Worm (Caenorhabditis elegans) whole organism, L4 larva: ENCODE measurements around the gene F29B9.7.
A peak's percentile ranks its signal among the peaks of the same experiment; 100 is the strongest.

ENCODE experiments used
- F37D6.2 ChIP-seq: sonication (generic microtip); optimal IDR thresholded peaks from 2 replicates; lab custom pipeline; 2016; ENCODE audit warnings: mild to moderate bottlenecking, missing genetic modification characterization, missing compliant biosample characterization
- F49E8.2 ChIP-seq: sonication (generic microtip); optimal IDR thresholded peaks from 2 replicates; lab custom pipeline; 2016; ENCODE audit warnings: missing compliant biosample characterization, mild to moderate bottlenecking, missing genetic modification characterization, borderline replicate concordance
- T26A8.4 ChIP-seq: fragments of 200-800 bp; sonication (Bioruptor generic); IDR thresholded peaks from 2 replicates; pipeline ENCODE4 v1.3.6; 2022; ENCODE audit warnings: missing genetic modification characterization, missing compliant biosample characterization
- Y48G9A.11 ChIP-seq: fragments of 200-800 bp; sonication (Bioruptor generic); IDR thresholded peaks from 2 replicates; pipeline ENCODE4 v1.3.6; 2022; ENCODE audit warnings: missing genetic modification reagents, missing genetic modification characterization, missing compliant biosample characterization
- Y75B8A.6 ChIP-seq: fragments of 200-800 bp; sonication (Bioruptor generic); IDR thresholded peaks from 2 replicates; pipeline ENCODE4 v1.3.6; 2022; ENCODE audit warnings: missing genetic modification reagents, missing genetic modification characterization, missing compliant biosample characterization
- ZK337.2 ChIP-seq: fragments of 200-800 bp; sonication (Bioruptor generic); IDR thresholded peaks from 2 replicates; pipeline ENCODE4 v1.3.6; 2022; ENCODE audit warnings: missing genetic modification reagents, missing genetic modification characterization, missing compliant biosample characterization
- ama-1 ChIP-seq: fragments of 150-350 bp; optimal IDR thresholded peaks from 2 replicates; lab custom pipeline; 2014; ENCODE audit warnings: inconsistent platforms, mixed read lengths
- attf-4 ChIP-seq: sonication (generic microtip); optimal IDR thresholded peaks from 3 replicates; lab custom pipeline; 2017; ENCODE audit warnings: missing biosample characterization, missing genetic modification characterization
- ceh-20 ChIP-seq: fragments of 200-800 bp; sonication (Bioruptor generic); IDR thresholded peaks from 2 replicates; pipeline ENCODE4 v1.3.6; 2022; ENCODE audit warnings: missing genetic modification reagents, missing genetic modification characterization, missing compliant biosample characterization
- ceh-62 ChIP-seq: sonication (generic microtip); optimal IDR thresholded peaks from 2 replicates; lab custom pipeline; 2017; ENCODE audit warnings: missing biosample characterization, missing genetic modification characterization
- ctbp-1 ChIP-seq: fragments of 200-800 bp; sonication (Bioruptor generic); IDR thresholded peaks from 2 replicates; pipeline ENCODE4 v1.3.6; 2022; ENCODE audit warnings: missing genetic modification reagents, missing genetic modification characterization, missing compliant biosample characterization
- daf-16 ChIP-seq, 3 experiments: sonication (generic microtip); optimal IDR thresholded peaks; 2 replicates each; lab custom pipeline; 2016 to 2017; ENCODE audit warnings: missing genetic modification characterization in 3 of 3, missing genetic modification reagents in 3 of 3, mild to moderate bottlenecking in 2 of 3, missing compliant biosample characterization in 2 of 3, missing biosample characterization in 1 of 3, moderate library complexity in 1 of 3
- daf-19 ChIP-seq: fragments of 200-800 bp; sonication (Bioruptor generic); conservative IDR thresholded peaks from 2 replicates; pipeline ENCODE4 v1.3.6; 2022; ENCODE audit warnings: missing genetic modification characterization, missing compliant biosample characterization
- dmd-8 ChIP-seq: fragments of 200-800 bp; sonication (Bioruptor generic); IDR thresholded peaks from 2 replicates; pipeline ENCODE4 v1.3.6; 2022; ENCODE audit warnings: missing genetic modification characterization, missing compliant biosample characterization
- dve-1 ChIP-seq: sonication (generic microtip); optimal IDR thresholded peaks from 2 replicates; lab custom pipeline; 2017; ENCODE audit warnings: antibody characterized with exemption, mild to moderate bottlenecking, missing genetic modification characterization, missing compliant biosample characterization; ENCODE audit not compliant: insufficient read depth
- egl-43 ChIP-seq: fragments of 200-800 bp; sonication (Bioruptor generic); IDR thresholded peaks from 2 replicates; pipeline ENCODE4 v1.3.6; 2022; ENCODE audit warnings: missing genetic modification reagents, missing genetic modification characterization, missing compliant biosample characterization
- hlh-11 ChIP-seq: fragments of 200-800 bp; sonication (Bioruptor generic); optimal IDR thresholded peaks from 2 replicates; lab custom pipeline; 2018; ENCODE audit warnings: mild to moderate bottlenecking, missing genetic modification characterization, missing compliant biosample characterization
- jun-1 ChIP-seq: fragments of 150-350 bp; optimal IDR thresholded peaks from 2 replicates; lab custom pipeline; 2014; ENCODE audit warnings: missing biosample characterization, missing genetic modification reagents, missing genetic modification characterization
- lin-13 ChIP-seq: fragments of 150-350 bp; optimal IDR thresholded peaks from 2 replicates; lab custom pipeline; 2014; ENCODE audit warnings: missing biosample characterization, missing genetic modification reagents, missing genetic modification characterization
- lin-15B ChIP-seq: fragments of 150-350 bp; sonication (generic microtip); optimal IDR thresholded peaks from 3 replicates; lab custom pipeline; 2014; ENCODE audit warnings: missing biosample characterization, missing genetic modification characterization
- lin-38 ChIP-seq: fragments of 200-800 bp; sonication (Bioruptor generic); IDR thresholded peaks from 2 replicates; pipeline ENCODE4 v1.3.6; 2022; ENCODE audit warnings: missing genetic modification reagents, missing genetic modification characterization, missing compliant biosample characterization
- lir-3 ChIP-seq: sonication (generic microtip); optimal IDR thresholded peaks from 2 replicates; lab custom pipeline; 2016; ENCODE audit warnings: mild to moderate bottlenecking, missing genetic modification characterization, missing compliant biosample characterization
- lsy-2 ChIP-seq, 2 experiments: fragments of 150-350 bp in 1 of 2; sonication (generic microtip) in 1 of 2; optimal IDR thresholded peaks; 2 replicates each; lab custom pipeline; 2014 to 2017; ENCODE audit warnings: missing biosample characterization in 2 of 2, missing genetic modification characterization in 2 of 2
- madf-5 ChIP-seq, 2 experiments: fragments of 200-800 bp; sonication (Bioruptor generic); IDR thresholded peaks; 2 replicates each; pipeline ENCODE4 v1.3.6; 2022; ENCODE audit warnings: missing compliant biosample characterization in 2 of 2, missing genetic modification characterization in 2 of 2
- madf-9 ChIP-seq: fragments of 200-800 bp; sonication (Bioruptor generic); conservative IDR thresholded peaks from 2 replicates; pipeline ENCODE4 v1.3.6; 2022; ENCODE audit warnings: missing genetic modification reagents, missing genetic modification characterization, missing compliant biosample characterization
- mes-2 ChIP-seq: sonication (generic microtip); optimal IDR thresholded peaks from 2 replicates; lab custom pipeline; 2016; ENCODE audit warnings: missing genotype, mild to moderate bottlenecking, missing genetic modification characterization, missing compliant biosample characterization; ENCODE audit not compliant: poor library complexity, severe bottlenecking
- nhr-10 ChIP-seq: fragments of 150-350 bp; optimal IDR thresholded peaks from 2 replicates; lab custom pipeline; 2014; ENCODE audit warnings: missing biosample characterization, missing genetic modification characterization
- nhr-111 ChIP-seq: fragments of 200-800 bp; sonication (Bioruptor generic); optimal IDR thresholded peaks from 2 replicates; lab custom pipeline; 2018; ENCODE audit warnings: mild to moderate bottlenecking, missing genetic modification characterization, missing compliant biosample characterization
- nhr-237 ChIP-seq: sonication (generic microtip); optimal IDR thresholded peaks from 2 replicates; lab custom pipeline; 2017; ENCODE audit warnings: missing biosample characterization, missing genetic modification characterization
- nhr-25 ChIP-seq: sonication (generic microtip); optimal IDR thresholded peaks from 2 replicates; lab custom pipeline; 2017; ENCODE audit warnings: missing genetic modification characterization, mild to moderate bottlenecking, missing compliant biosample characterization, antibody characterized with exemption, moderate library complexity, borderline replicate concordance; ENCODE audit not compliant: insufficient read depth
- nhr-28 ChIP-seq: fragments of 150-350 bp; optimal IDR thresholded peaks from 2 replicates; lab custom pipeline; 2014; ENCODE audit warnings: missing biosample characterization, missing genetic modification characterization
- pha-4 ChIP-seq, 2 experiments: fragments of 150-350 bp in 1 of 2; fragments of 200-800 bp in 1 of 2; sonication (Bioruptor generic) in 1 of 2; IDR thresholded peaks in 1 of 2; optimal IDR thresholded peaks in 1 of 2; 2 replicates each; pipeline versions ENCODE4 v1.3.6 to Lab custom; 2014 to 2022; ENCODE audit warnings: missing genetic modification characterization in 2 of 2, missing genetic modification reagents in 2 of 2, missing biosample characterization in 1 of 2, missing compliant biosample characterization in 1 of 2
- set-16 ChIP-seq: fragments of 200-800 bp; sonication (Bioruptor generic); IDR thresholded peaks from 2 replicates; pipeline ENCODE4 v1.3.6; 2022; ENCODE audit warnings: missing genetic modification reagents, missing genetic modification characterization, missing compliant biosample characterization
- skn-1 ChIP-seq: fragments of 150-350 bp; optimal IDR thresholded peaks from 2 replicates; lab custom pipeline; 2014; ENCODE audit warnings: missing biosample characterization, missing genetic modification characterization
- snpc-1.2 ChIP-seq: fragments of 200-800 bp; sonication (Bioruptor generic); IDR thresholded peaks from 2 replicates; pipeline ENCODE4 v1.3.6; 2022; ENCODE audit warnings: missing genetic modification reagents, missing genetic modification characterization, missing compliant biosample characterization
- snpc-4 ChIP-seq: fragments of 150-350 bp; optimal IDR thresholded peaks from 2 replicates; lab custom pipeline; 2014; ENCODE audit warnings: missing biosample characterization, missing genetic modification characterization
- spr-1 ChIP-seq: sonication (generic microtip); optimal IDR thresholded peaks from 2 replicates; lab custom pipeline; 2016; ENCODE audit warnings: mild to moderate bottlenecking, missing genetic modification characterization, missing compliant biosample characterization
- tag-97 ChIP-seq: fragments of 200-800 bp; sonication (Bioruptor generic); IDR thresholded peaks from 2 replicates; pipeline ENCODE4 v1.3.6; 2022; ENCODE audit warnings: missing genetic modification characterization, missing compliant biosample characterization
- tra-1 ChIP-seq: fragments of 200-800 bp; sonication (Bioruptor generic); IDR thresholded peaks from 2 replicates; pipeline ENCODE4 v1.3.6; 2022; ENCODE audit warnings: missing genetic modification reagents, missing genetic modification characterization, missing compliant biosample characterization
- zfp-2 ChIP-seq: sonication (generic microtip); optimal IDR thresholded peaks from 2 replicates; lab custom pipeline; 2016; ENCODE audit warnings: mild to moderate bottlenecking, missing genetic modification characterization, missing compliant biosample characterization

F29B9.7 gene

ce11 chrIV:4656380-4656779, 6.8 kb downstream of the F29B9.7 start:
- peak; percentile 53; the same call in 1 of the 2 replicates for TF ChIP-seq T26A8.4 (GFP tag; lab: Robert Waterston, UW)
- TF ChIP-seq nhr-28 = no peak

- no peak for TF ChIP-seq jun-1
- no peak for TF ChIP-seq attf-4 (tag; lab: Kevin White, UChicago)
- TF ChIP-seq dmd-8 (GFP tag; lab: Robert Waterston, UW) = no peak
- TF ChIP-seq hlh-11 (tag; lab: Kevin White, UChicago) = no peak
- no peak for TF ChIP-seq ceh-62 (tag; lab: Kevin White, UChicago)
- no peak for TF ChIP-seq Y75B8A.6 (GFP tag; lab: Robert Waterston, UW)
- no peak for TF ChIP-seq zfp-2 (tag; lab: Kevin White, UChicago)
- TF ChIP-seq skn-1 (tag; lab: Kevin White, UChicago) = no peak
- no peak for TF ChIP-seq nhr-25 (tag; lab: Kevin White, UChicago)
- TF ChIP-seq madf-5 (GFP tag; IDR thresholded peaks at IDR 0.05; lab: Robert Waterston, UW) = no peak
- TF ChIP-seq tra-1 = no peak
- no peak for TF ChIP-seq mes-2 (tag; lab: Kevin White, UChicago)
- no peak for TF ChIP-seq lin-13 (GFP tag; lab: Kevin White, UChicago)
- TF ChIP-seq, all 104 proteins: peak for 0
These were observed 8.3 kb downstream of the F29B9.7 start, which contains the start of gene col-111 for ce11 chrIV:4657874-4658273. Gene col-111, minus strand, starts transcription at chrIV:4657974.

ce11 chrIV:4658702-4659101, 9.1 kb downstream of the F29B9.7 start:
- TF ChIP-seq Y48G9A.11 (GFP tag; lab: Robert Waterston, UW) = 0 out of 2 replicates have a peak, but pooled peaks have one; percentile 22
- peak; percentile 30; the same call in 1 of the 2 replicates for TF ChIP-seq lin-38
- peak; percentile 49; the same call in 1 of the 2 replicates for TF ChIP-seq egl-43
- peak; percentile 81 for TF ChIP-seq set-16 (GFP tag; lab: Robert Waterston, UW)
- TF ChIP-seq snpc-1.2 (GFP tag; lab: Robert Waterston, UW) = peak; percentile 26; the same call in 1 of the 2 replicates

ce11 chrIV:4659277-4659676, 9.7 kb downstream of the F29B9.7 start, which contains the start of gene mrps-21:
Gene mrps-21, minus strand, starts transcription at chrIV:4659517.
- TF ChIP-seq dve-1 (tag; lab: Kevin White, UChicago) (peak; percentile 19), F37D6.2 (no peak), daf-16 (GFP tag; optimal IDR thresholded peaks at IDR 0.05; lab: Kevin White, UChicago) (no peak), daf-16 (tag; optimal IDR thresholded peaks at IDR 0.05; lab: Kevin White, UChicago) (peak; percentile 9), lin-15B (tag; lab: Kevin White, UChicago) (no peak), nhr-111 (GFP tag; lab: Kevin White, UChicago) (no peak), ama-1 (lab: Kevin White, UChicago) (peak; percentile 77), pha-4 (GFP tag; IDR thresholded peaks at IDR 0.05; lab: Robert Waterston, UW) (no peak), pha-4 (tag; optimal IDR thresholded peaks at IDR 0.05; lab: Kevin White, UChicago) (no peak), nhr-237 (tag; lab: Kevin White, UChicago) (no peak), madf-5 (GFP tag; IDR thresholded peaks at IDR 0.05; lab: Robert Waterston, UW) (no peak), F49E8.2 (tag; lab: Kevin White, UChicago) (peak; percentile 10)

- no peak for TF ChIP-seq snpc-4
- TF ChIP-seq attf-4 (tag; lab: Kevin White, UChicago) = no peak
- TF ChIP-seq ZK337.2 = no peak; the same call in 1 of the 2 replicates
- TF ChIP-seq hlh-11 (tag; lab: Kevin White, UChicago) = peak; percentile 93
- TF ChIP-seq ceh-20 (GFP tag; lab: Robert Waterston, UW) = peak; percentile 87; the same call in 1 of the 2 replicates
- no peak for TF ChIP-seq tag-97 (GFP tag; lab: Robert Waterston, UW)
- peak; percentile 88 to 93 for TF ChIP-seq lsy-2 (tag; optimal IDR thresholded peaks at IDR 0.05; lab: Kevin White, UChicago)
- peak; percentile 34 for TF ChIP-seq nhr-237 (tag; lab: Kevin White, UChicago)
- no peak for TF ChIP-seq nhr-10
- TF ChIP-seq lir-3 (tag; lab: Kevin White, UChicago) = no peak
- TF ChIP-seq ctbp-1 (GFP tag; lab: Robert Waterston, UW) = peak; percentile 48; the same call in 1 of the 2 replicates
- TF ChIP-seq spr-1 = peak; percentile 73
- TF ChIP-seq madf-9 (GFP tag; lab: Robert Waterston, UW) = peak; percentile 67; the same call in 1 of the 2 replicates
- no peak for TF ChIP-seq daf-19
- TF ChIP-seq nhr-25 (tag; lab: Kevin White, UChicago) = peak; percentile 90
These were observed 10.8 kb downstream of the F29B9.7 start, which contains the start of the genes F29B9.11 and jmjd-1.2 for ce11 chrIV:4660151-4661041. Gene F29B9.11, minus strand, starts transcription at chrIV:4660201. Gene jmjd-1.2, plus strand, starts transcription at chrIV:4660991.
